Worm (Caenorhabditis elegans) whole organism, L1 larva: ENCODE data around the gene M02F4.1.

ENCODE experiments used
- C16A3.4 ChIP-seq: fragments of 150-350 bp; optimal IDR thresholded peaks from 2 replicates; lab custom pipeline; 2014; ENCODE audit warnings: missing biosample characterization, missing genetic modification characterization
- C34B4.2 ChIP-seq: sonication (generic microtip); optimal IDR thresholded peaks from 2 replicates; lab custom pipeline; 2017; ENCODE audit warnings: mild to moderate bottlenecking, missing genetic modification characterization, missing compliant biosample characterization
- Y116A8C.19 ChIP-seq: sonication (generic microtip); optimal IDR thresholded peaks from 2 replicates; lab custom pipeline; 2016; ENCODE audit warnings: missing compliant biosample characterization, missing genetic modification characterization, borderline replicate concordance
- aha-1 ChIP-seq: fragments of 150-350 bp; optimal IDR thresholded peaks from 2 replicates; lab custom pipeline; 2014; ENCODE audit warnings: missing biosample characterization, missing genetic modification characterization
- ama-1 ChIP-seq: fragments of 150-350 bp; optimal IDR thresholded peaks from 2 replicates; lab custom pipeline; 2014
- ceh-8 ChIP-seq: fragments of 200-800 bp; sonication (Bioruptor generic); optimal IDR thresholded peaks from 2 replicates; lab custom pipeline; 2018; ENCODE audit warnings: mild to moderate bottlenecking, missing genetic modification characterization, moderate library complexity, missing compliant biosample characterization
- dpl-1 ChIP-seq, 3 experiments: fragments of 150-350 bp in 2 of 3; sonication (generic microtip) in 1 of 3; optimal IDR thresholded peaks; 2 replicates each; lab custom pipeline; 2014 to 2017; ENCODE audit warnings: missing biosample characterization in 3 of 3, missing genetic modification characterization in 3 of 3, missing genetic modification reagents in 3 of 3
- efl-1 ChIP-seq, 4 experiments: fragments of 150-350 bp; optimal IDR thresholded peaks in 3 of 4; peaks in 1 of 4; 1 replicate in 1 of 4; 2 replicates in 3 of 4; lab custom pipeline; 2014; ENCODE audit warnings: missing biosample characterization in 2 of 4, missing genetic modification characterization in 2 of 4, missing genetic modification reagents in 2 of 4
- efl-3 ChIP-seq: fragments of 200-800 bp; sonication (Bioruptor generic); optimal IDR thresholded peaks from 2 replicates; lab custom pipeline; 2018; ENCODE audit warnings: mild to moderate bottlenecking, missing genetic modification characterization, missing compliant biosample characterization
- egl-27 ChIP-seq, 2 experiments: fragments of 150-350 bp in 1 of 2; sonication (generic microtip); optimal IDR thresholded peaks; 3 replicates each; lab custom pipeline; 2017 to 2018; ENCODE audit warnings: missing biosample characterization in 2 of 2, missing genetic modification characterization in 2 of 2, missing genetic modification reagents in 2 of 2
- elt-2 ChIP-seq: sonication (generic microtip); optimal IDR thresholded peaks from 2 replicates; lab custom pipeline; 2016; ENCODE audit warnings: missing genetic modification characterization, mild to moderate bottlenecking, inconsistent platforms, missing compliant biosample characterization, missing genetic modification reagents
- elt-3 ChIP-seq, 6 experiments: fragments of 150-350 bp in 1 of 6; sonication (generic microtip); optimal IDR thresholded peaks; 2 replicates each; lab custom pipeline; 2017 to 2018; ENCODE audit warnings: missing biosample characterization in 6 of 6, missing genetic modification characterization in 6 of 6, inconsistent platforms in 1 of 6
- fkh-10 ChIP-seq: sonication (generic microtip); optimal IDR thresholded peaks from 2 replicates; lab custom pipeline; 2017; ENCODE audit warnings: missing biosample characterization, missing genetic modification reagents, missing genetic modification characterization
- fos-1 ChIP-seq: fragments of 150-350 bp; optimal IDR thresholded peaks from 2 replicates; lab custom pipeline; 2014; ENCODE audit warnings: missing biosample characterization, missing genetic modification characterization
- grh-1 ChIP-seq: fragments of 200-800 bp; sonication (Bioruptor generic); IDR thresholded peaks from 2 replicates; pipeline ENCODE4 v1.3.6; 2022; ENCODE audit warnings: missing genetic modification reagents, missing genetic modification characterization, missing compliant biosample characterization
- hlh-17 ChIP-seq: fragments of 200-800 bp; sonication (Bioruptor generic); optimal IDR thresholded peaks from 2 replicates; lab custom pipeline; 2018; ENCODE audit warnings: missing genetic modification characterization, mild to moderate bottlenecking, missing compliant biosample characterization, moderate library complexity, borderline replicate concordance
- hlh-4 ChIP-seq: sonication (generic microtip); optimal IDR thresholded peaks from 2 replicates; lab custom pipeline; 2016; ENCODE audit warnings: mild to moderate bottlenecking, missing genetic modification characterization, missing compliant biosample characterization
- irx-1 ChIP-seq: sonication (generic microtip); optimal IDR thresholded peaks from 2 replicates; lab custom pipeline; 2016; ENCODE audit warnings: missing genetic modification characterization, missing compliant biosample characterization
- lin-14 ChIP-seq: fragments of 200-800 bp; sonication (Bioruptor generic); optimal IDR thresholded peaks from 2 replicates; lab custom pipeline; 2018; ENCODE audit warnings: mild to moderate bottlenecking, missing genetic modification characterization, moderate library complexity, missing compliant biosample characterization
- lin-15B ChIP-seq: fragments of 150-350 bp; sonication (generic microtip); optimal IDR thresholded peaks from 3 replicates; lab custom pipeline; 2014; ENCODE audit warnings: missing biosample characterization, missing genetic modification characterization
- lin-35 ChIP-seq, 2 experiments: fragments of 150-350 bp; optimal IDR thresholded peaks; 2 replicates each; lab custom pipeline; 2014; ENCODE audit warnings: missing biosample characterization in 2 of 2, missing genetic modification characterization in 2 of 2, missing genetic modification reagents in 2 of 2
- lin-39 ChIP-seq: fragments of 150-350 bp; optimal IDR thresholded peaks from 2 replicates; lab custom pipeline; 2014; ENCODE audit warnings: missing biosample characterization, missing genetic modification reagents, missing genetic modification characterization
- mab-9 ChIP-seq: fragments of 200-800 bp; sonication (Bioruptor generic); IDR thresholded peaks from 2 replicates; pipeline ENCODE4 v1.3.6; 2022; ENCODE audit warnings: missing genetic modification reagents, missing genetic modification characterization, missing compliant biosample characterization
- mdl-1 ChIP-seq, 2 experiments: fragments of 150-350 bp; optimal IDR thresholded peaks; 2 replicates each; lab custom pipeline; 2014 to 2017; ENCODE audit warnings: missing biosample characterization in 2 of 2, missing genetic modification characterization in 2 of 2, inconsistent platforms in 1 of 2
- mef-2 ChIP-seq: fragments of 150-350 bp; optimal IDR thresholded peaks from 2 replicates; lab custom pipeline; 2014; ENCODE audit warnings: missing biosample characterization, missing genetic modification characterization
- nhr-12 ChIP-seq: sonication (generic microtip); optimal IDR thresholded peaks from 2 replicates; lab custom pipeline; 2017; ENCODE audit warnings: missing biosample characterization, missing genetic modification characterization
- nhr-20 ChIP-seq: sonication (generic microtip); optimal IDR thresholded peaks from 2 replicates; lab custom pipeline; 2016; ENCODE audit warnings: mild to moderate bottlenecking, missing genetic modification characterization, missing compliant biosample characterization
- nhr-28 ChIP-seq: fragments of 150-350 bp; optimal IDR thresholded peaks from 2 replicates; lab custom pipeline; 2014; ENCODE audit warnings: missing biosample characterization, missing genetic modification characterization
- nhr-71 ChIP-seq: sonication (generic microtip); optimal IDR thresholded peaks from 2 replicates; lab custom pipeline; 2016; ENCODE audit warnings: mild to moderate bottlenecking, missing genetic modification characterization, moderate library complexity, missing compliant biosample characterization
- nhr-77 ChIP-seq: fragments of 150-350 bp; optimal IDR thresholded peaks from 2 replicates; lab custom pipeline; 2014; ENCODE audit warnings: missing biosample characterization, missing genetic modification characterization
- nhr-84 ChIP-seq: sonication (generic microtip); optimal IDR thresholded peaks from 2 replicates; lab custom pipeline; 2017; ENCODE audit warnings: missing biosample characterization, missing genetic modification characterization
- nhr-85 ChIP-seq: sonication (generic microtip); peaks from one replicate; lab custom pipeline; 2016; ENCODE audit warnings: missing genetic modification characterization, inconsistent platforms, missing compliant biosample characterization
- pag-3 ChIP-seq: sonication (generic microtip); optimal IDR thresholded peaks from 2 replicates; lab custom pipeline; 2017; ENCODE audit warnings: missing genetic modification characterization, mild to moderate bottlenecking, missing compliant biosample characterization, antibody characterized with exemption, borderline replicate concordance; ENCODE audit not compliant: insufficient read depth
- pax-3 ChIP-seq: fragments of 200-800 bp; sonication (Bioruptor generic); optimal IDR thresholded peaks from 2 replicates; lab custom pipeline; 2018; ENCODE audit warnings: mild to moderate bottlenecking, missing genetic modification characterization, moderate library complexity, missing compliant biosample characterization
- pqm-1 ChIP-seq: sonication (generic microtip); optimal IDR thresholded peaks from 3 replicates; lab custom pipeline; 2017; ENCODE audit warnings: missing biosample characterization, missing genetic modification characterization
- rnt-1 ChIP-seq: sonication (generic microtip); optimal IDR thresholded peaks from 2 replicates; lab custom pipeline; 2016; ENCODE audit warnings: mild to moderate bottlenecking, missing genetic modification characterization, moderate library complexity, missing compliant biosample characterization
- skn-1 ChIP-seq: fragments of 150-350 bp; optimal IDR thresholded peaks from 2 replicates; lab custom pipeline; 2014; ENCODE audit warnings: missing biosample characterization, missing genetic modification characterization
- snu-23 ChIP-seq: sonication (generic microtip); optimal IDR thresholded peaks from 2 replicates; lab custom pipeline; 2016; ENCODE audit warnings: missing genetic modification characterization, missing compliant biosample characterization
- sox-4 ChIP-seq: sonication (generic microtip); optimal IDR thresholded peaks from 2 replicates; lab custom pipeline; 2016; ENCODE audit warnings: missing genetic modification characterization, missing compliant biosample characterization
- sup-37 ChIP-seq: fragments of 200-800 bp; sonication (Bioruptor generic); optimal IDR thresholded peaks from 2 replicates; lab custom pipeline; 2018; ENCODE audit warnings: mild to moderate bottlenecking, missing genetic modification characterization, missing compliant biosample characterization
- swsn-7 ChIP-seq: sonication (generic microtip); optimal IDR thresholded peaks from 2 replicates; lab custom pipeline; 2016; ENCODE audit warnings: missing genetic modification characterization, missing compliant biosample characterization
- tbx-2 ChIP-seq: sonication (generic microtip); optimal IDR thresholded peaks from 2 replicates; lab custom pipeline; 2016; ENCODE audit warnings: missing genetic modification characterization, missing compliant biosample characterization
- unc-130 ChIP-seq: fragments of 150-350 bp; optimal IDR thresholded peaks from 2 replicates; lab custom pipeline; 2017; ENCODE audit warnings: missing biosample characterization, missing genetic modification characterization, inconsistent platforms
- unc-62 ChIP-seq: fragments of 150-350 bp; optimal IDR thresholded peaks from 2 replicates; lab custom pipeline; 2014; ENCODE audit warnings: missing biosample characterization, missing genetic modification reagents, missing genetic modification characterization
- unc-98 ChIP-seq: fragments of 200-800 bp; sonication (Bioruptor generic); IDR thresholded peaks from 2 replicates; pipeline ENCODE4 v1.3.6; 2022; ENCODE audit warnings: missing genetic modification characterization, missing compliant biosample characterization
- zip-4 ChIP-seq: fragments of 200-800 bp; sonication (Bioruptor generic); optimal IDR thresholded peaks from 2 replicates; lab custom pipeline; 2018; ENCODE audit warnings: mild to moderate bottlenecking, missing genetic modification characterization, moderate library complexity, missing compliant biosample characterization

Gene M02F4.1

DNA sequence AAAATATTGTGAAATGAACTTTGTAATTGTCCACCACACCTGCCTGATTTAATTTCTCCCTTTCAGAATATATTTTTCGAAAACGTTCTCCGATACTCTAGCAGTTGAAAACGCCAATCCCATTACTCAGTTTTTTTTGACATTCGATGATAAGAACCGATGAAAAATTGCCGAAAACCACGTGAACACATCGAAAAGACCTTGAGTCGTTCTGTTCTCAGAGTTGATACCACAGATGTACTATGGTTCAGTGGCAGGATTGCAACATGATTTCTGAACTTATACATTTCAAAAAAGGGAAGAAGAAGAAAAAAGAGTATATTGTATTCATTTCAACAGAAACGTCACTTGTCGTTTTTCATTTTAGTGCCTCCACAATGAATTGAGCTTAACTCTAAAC is 8.9 kb downstream of the M02F4.1 start:
- TF ChIP-seq sox-4 (tag; lab: Kevin White, UChicago) (no peak), lin-14 (peak; percentile 38), nhr-12 (tag; lab: Kevin White, UChicago) (no peak), lin-15B (tag; lab: Kevin White, UChicago) (no peak), hlh-17 (GFP tag; lab: Kevin White, UChicago) (no peak), lin-35 (GFP tag; optimal IDR thresholded peaks at IDR 0.05; lab: Kevin White, UChicago) (peak in 1 of 2 experiments; percentile 28), mdl-1 (tag; optimal IDR thresholded peaks at IDR 0.05; lab: Kevin White, UChicago) (peak in 1 of 2 experiments; percentile 24), nhr-85 (tag; lab: Kevin White, UChicago) (peak; percentile 79), mef-2 (tag; lab: Kevin White, UChicago) (no peak), elt-3 (tag; optimal IDR thresholded peaks at IDR 0.05; lab: Kevin White, UChicago) (peak in 2 of 6 experiments; percentile 26 to 94), tbx-2 (tag; lab: Kevin White, UChicago) (peak; percentile 16), sup-37 (GFP tag; lab: Kevin White, UChicago) (no peak), pag-3 (no peak), snu-23 (GFP tag; lab: Kevin White, UChicago) (peak; percentile 40), Y116A8C.19 (tag; lab: Kevin White, UChicago) (no peak), zip-4 (GFP tag; lab: Kevin White, UChicago) (no peak), mab-9 (GFP tag; lab: Robert Waterston, UW) (no peak), nhr-71 (tag; lab: Kevin White, UChicago) (peak; percentile 48), egl-27 (tag; optimal IDR thresholded peaks at IDR 0.05; lab: Kevin White, UChicago) (no peak), nhr-77 (tag; lab: Kevin White, UChicago) (no peak), nhr-20 (tag; lab: Kevin White, UChicago) (peak; percentile 60), efl-1 (optimal IDR thresholded peaks at IDR 0.05; lab: Kevin White, UChicago) (no peak), efl-1 (GFP tag; optimal IDR thresholded peaks at IDR 0.05 in 1 of 2; lab: Kevin White, UChicago) (peak in 1 of 2 experiments; percentile 59)

DNA sequence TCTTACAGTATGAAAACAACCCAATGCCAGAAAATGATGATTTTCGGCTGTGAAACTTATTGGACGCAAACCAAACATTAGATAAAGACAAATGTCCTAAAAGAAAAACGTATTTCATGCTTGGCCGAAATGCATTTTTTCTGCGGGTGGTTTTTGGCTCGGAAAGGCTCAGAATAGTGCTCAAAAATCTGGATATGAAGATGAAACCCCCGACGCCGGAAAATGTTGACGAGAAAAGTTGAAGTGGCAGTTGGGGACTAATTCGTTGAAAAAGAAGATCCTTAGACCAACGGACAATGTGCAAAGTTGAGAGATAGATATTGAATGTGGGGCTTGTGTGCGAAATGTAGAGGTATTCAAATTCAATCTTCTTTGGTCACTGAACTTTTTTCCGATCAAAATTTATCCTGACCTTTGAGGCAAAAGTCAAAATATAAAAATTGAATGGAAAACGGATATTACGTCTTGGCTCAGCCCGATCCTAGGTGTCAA is 10.4 kb downstream of the M02F4.1 start, which contains the start of gene flp-18:
Gene flp-18 (minus strand): TSS at position 51 of the 492 bp plus-strand sequence.
- no peak for TF ChIP-seq unc-98 (GFP tag; lab: Robert Waterston, UW)
- no peak for TF ChIP-seq nhr-28 (tag; lab: Kevin White, UChicago)
- TF ChIP-seq dpl-1 (GFP tag; optimal IDR thresholded peaks at IDR 0.05; lab: Kevin White, UChicago) = no peak
- no peak for TF ChIP-seq skn-1 (tag; lab: Kevin White, UChicago)
- no peak for TF ChIP-seq C16A3.4 (tag; lab: Kevin White, UChicago)
- no peak for TF ChIP-seq mef-2 (tag; lab: Kevin White, UChicago)
- no peak for TF ChIP-seq unc-62 (GFP tag; lab: Kevin White, UChicago)
- no peak for TF ChIP-seq efl-3
- TF ChIP-seq rnt-1 = no peak
- TF ChIP-seq lin-39 (tag; lab: Kevin White, UChicago) = no peak
- no peak for TF ChIP-seq nhr-84
- TF ChIP-seq pqm-1 (tag; lab: Kevin White, UChicago) = no peak
- TF ChIP-seq fos-1 = no peak
- no peak for TF ChIP-seq zip-4 (GFP tag; lab: Kevin White, UChicago)
- TF ChIP-seq lin-35 (GFP tag; optimal IDR thresholded peaks at IDR 0.05; lab: Kevin White, UChicago) = no peak
- no peak for TF ChIP-seq aha-1

DNA sequence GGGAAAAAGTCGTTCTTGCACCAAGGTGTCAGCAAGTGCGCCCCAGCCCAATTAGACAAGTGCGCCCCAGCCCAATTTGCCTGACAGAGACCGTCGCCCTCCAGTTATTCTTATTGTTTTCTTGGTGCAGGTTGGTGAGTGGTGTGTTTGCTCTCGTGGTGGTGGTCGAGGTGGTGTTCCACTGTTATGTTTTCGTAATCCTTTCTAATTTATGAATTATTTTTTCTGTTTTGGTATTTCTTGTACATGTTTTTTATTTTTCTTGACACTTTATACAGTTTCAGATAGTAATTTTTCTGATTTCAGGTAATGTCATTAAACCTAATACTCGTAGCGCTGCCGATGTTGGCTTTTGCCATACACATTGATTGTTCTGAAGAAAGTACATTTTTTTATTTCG is 19.7 kb downstream of the M02F4.1 start, which contains the start of gene Y48D7A.1:
Gene Y48D7A.1 (plus strand): TSS at position 301 of the 400 bp plus-strand sequence.
- TF ChIP-seq grh-1 (GFP tag; lab: Robert Waterston, UW) (no peak), efl-3 (no peak), unc-130 (tag; lab: Kevin White, UChicago) (no peak), pax-3 (no peak), fkh-10 (no peak), ama-1 (lab: Kevin White, UChicago) (no peak), swsn-7 (tag; lab: Kevin White, UChicago) (no peak), hlh-4 (tag; lab: Kevin White, UChicago) (no peak), elt-2 (no peak), rnt-1 (no peak), unc-62 (GFP tag; lab: Kevin White, UChicago) (no peak), ceh-8 (no peak), elt-3 (tag; optimal IDR thresholded peaks at IDR 0.05; lab: Kevin White, UChicago) (no peak), lin-35 (GFP tag; optimal IDR thresholded peaks at IDR 0.05; lab: Kevin White, UChicago) (no peak), irx-1 (tag; lab: Kevin White, UChicago) (no peak), C34B4.2 (tag; lab: Kevin White, UChicago) (no peak)
- TF ChIP-seq, all 84 proteins: peak for 0
